Fruit fly (Drosophila melanogaster) whole organism, embryonic: ENCODE data around the gene Reck.

Experiments used
- Bgb ChIP-seq: fragments of 200-800 bp; sonication (Bioruptor generic); IDR thresholded peaks from 2 replicates; pipeline ENCODE4 v1.3.6; 2022; ENCODE audit warnings: missing biosample characterization, missing genetic modification characterization; ENCODE audit not compliant: partially characterized antibody
- BtbVII ChIP-seq: fragments of 200-800 bp; sonication (Bioruptor generic); optimal IDR thresholded peaks from 3 replicates; lab custom pipeline; 2017; ENCODE audit warnings: missing biosample characterization, mild to moderate bottlenecking, missing genetic modification characterization
- CG10543 ChIP-seq: fragments of 200-800 bp; sonication (Bioruptor generic); optimal IDR thresholded peaks from 3 replicates; lab custom pipeline; 2017; ENCODE audit warnings: missing biosample characterization, mild to moderate bottlenecking, missing genetic modification characterization, moderate library complexity
- CG12769 ChIP-seq: fragments of 200-800 bp; sonication (Bioruptor generic); optimal IDR thresholded peaks from 2 replicates; lab custom pipeline; 2019; ENCODE audit warnings: missing biosample characterization, mild to moderate bottlenecking, missing genetic modification characterization, moderate library complexity
- CG13287 ChIP-seq: fragments of 200-800 bp; sonication (Bioruptor generic); IDR thresholded peaks from 2 replicates; pipeline ENCODE4 v1.3.6; 2022; ENCODE audit warnings: missing biosample characterization, missing genetic modification characterization; ENCODE audit not compliant: partially characterized antibody
- CG15479 ChIP-seq: fragments of 200-800 bp; sonication (Bioruptor generic); optimal IDR thresholded peaks from 3 replicates; lab custom pipeline; 2019; ENCODE audit warnings: missing biosample characterization, mild to moderate bottlenecking, missing genetic modification characterization, moderate library complexity
- CG2678 ChIP-seq: fragments of 200-800 bp; sonication (Bioruptor generic); optimal IDR thresholded peaks from 3 replicates; lab custom pipeline; 2019; ENCODE audit warnings: missing biosample characterization, mild to moderate bottlenecking, missing genetic modification characterization, moderate library complexity
- CG2889 ChIP-seq: fragments of 200-800 bp; sonication (Bioruptor generic); IDR thresholded peaks from 3 replicates; pipeline ENCODE4 v1.3.6; 2022; ENCODE audit warnings: missing biosample characterization, missing genetic modification characterization
- CG3163 ChIP-seq: fragments of 200-800 bp; sonication (Bioruptor generic); optimal IDR thresholded peaks from 3 replicates; lab custom pipeline; 2016; ENCODE audit warnings: missing biosample characterization, missing genetic modification characterization
- CG34376 ChIP-seq: fragments of 200-800 bp; sonication (Bioruptor generic); optimal IDR thresholded peaks from 2 replicates; lab custom pipeline; 2018; ENCODE audit warnings: missing biosample characterization, mild to moderate bottlenecking, missing genetic modification characterization
- CG34422 ChIP-seq: fragments of 200-800 bp; sonication (Bioruptor generic); IDR thresholded peaks from 3 replicates; pipeline ENCODE4 v1.3.6; 2022; ENCODE audit warnings: missing biosample characterization, missing genetic modification characterization
- CG4424 ChIP-seq: fragments of 200-800 bp; sonication (Bioruptor generic); optimal IDR thresholded peaks from 3 replicates; lab custom pipeline; 2016; ENCODE audit warnings: missing biosample characterization, missing genetic modification characterization
- CG5180 ChIP-seq: fragments of 200-800 bp; sonication (Bioruptor generic); optimal IDR thresholded peaks from 3 replicates; lab custom pipeline; 2017; ENCODE audit warnings: missing biosample characterization, missing genetic modification characterization, mild to moderate bottlenecking, moderate library complexity, missing genetic modification reagents
- CG7987 ChIP-seq: fragments of 200-800 bp; sonication (Bioruptor generic); optimal IDR thresholded peaks from 2 replicates; lab custom pipeline; 2018; ENCODE audit warnings: missing biosample characterization, mild to moderate bottlenecking, missing genetic modification characterization, moderate library complexity
- CG8388 ChIP-seq: fragments of 200-800 bp; sonication (Bioruptor generic); optimal IDR thresholded peaks from 2 replicates; lab custom pipeline; 2019; ENCODE audit warnings: missing biosample characterization, mild to moderate bottlenecking, missing genetic modification characterization, moderate library complexity
- Doc3 ChIP-seq: fragments of 200-800 bp; sonication (Bioruptor generic); IDR thresholded peaks from 3 replicates; pipeline ENCODE4 v1.3.6; 2022; ENCODE audit warnings: missing biosample characterization, missing genetic modification characterization; ENCODE audit not compliant: partially characterized antibody
- Eip74EF ChIP-seq, 2 experiments: fragments of 200-800 bp in 1 of 2; fragments of >200 bp in 1 of 2; sonication (Bioruptor generic) in 1 of 2; optimal IDR thresholded peaks; 2 replicates each; lab custom pipeline; 2017 to 2019; ENCODE audit warnings: missing biosample characterization in 2 of 2, missing genetic modification characterization in 2 of 2, mild to moderate bottlenecking in 1 of 2, moderate library complexity in 1 of 2
- Hr78 ChIP-seq, 2 experiments: fragments of 200-800 bp in 1 of 2; fragments of >200 bp in 1 of 2; sonication (Bioruptor generic) in 1 of 2; optimal IDR thresholded peaks; 2 replicates each; lab custom pipeline; 2017 to 2019; ENCODE audit warnings: missing biosample characterization in 2 of 2, missing genetic modification characterization in 2 of 2, mild to moderate bottlenecking in 1 of 2, moderate library complexity in 1 of 2
- Jarid2 ChIP-seq: fragments of 200-800 bp; sonication (Bioruptor generic); optimal IDR thresholded peaks from 3 replicates; lab custom pipeline; 2017; ENCODE audit warnings: mild to moderate bottlenecking, missing biosample characterization, missing genetic modification reagents, missing genetic modification characterization
- Six4 ChIP-seq: fragments of 200-800 bp; sonication (Bioruptor generic); optimal IDR thresholded peaks from 2 replicates; lab custom pipeline; 2016; ENCODE audit warnings: missing biosample characterization, missing genetic modification characterization
- Trl ChIP-seq, 3 experiments: fragments of >200 bp in 2 of 3; fragments of 200-800 bp in 1 of 3; sonication (Bioruptor generic) in 1 of 3; optimal IDR thresholded peaks; 2 replicates in 1 of 3; 3 replicates in 2 of 3; lab custom pipeline; 2016 to 2017; ENCODE audit warnings: missing biosample characterization in 1 of 3, missing genetic modification characterization in 1 of 3
- Xrp1 ChIP-seq: fragments of 200-800 bp; sonication (Bioruptor generic); IDR thresholded peaks from 2 replicates; pipeline ENCODE4 v1.3.6; 2022; ENCODE audit warnings: missing biosample characterization, missing genetic modification characterization
- ara ChIP-seq: fragments of 200-800 bp; sonication (Bioruptor generic); IDR thresholded peaks from 2 replicates; pipeline ENCODE4 v1.3.6; 2022; ENCODE audit warnings: missing biosample characterization, missing genetic modification characterization
- cad ChIP-seq: fragments of >200 bp; optimal IDR thresholded peaks from 2 replicates; lab custom pipeline; 2017; ENCODE audit warnings: missing biosample characterization, missing genetic modification characterization
- chinmo ChIP-seq: fragments of 200-800 bp; sonication (Bioruptor generic); IDR thresholded peaks from 4 replicates; pipeline ENCODE4 v1.3.6; 2022; ENCODE audit warnings: missing biosample characterization, missing genetic modification characterization; ENCODE audit not compliant: partially characterized antibody
- chn ChIP-seq: fragments of 200-800 bp; sonication (Bioruptor generic); optimal IDR thresholded peaks from 2 replicates; lab custom pipeline; 2016; ENCODE audit warnings: missing biosample characterization, missing genetic modification characterization
- cwo ChIP-seq: fragments of 200-800 bp; sonication (Bioruptor generic); optimal IDR thresholded peaks from 3 replicates; lab custom pipeline; 2017; ENCODE audit warnings: missing biosample characterization, missing genetic modification characterization, mild to moderate bottlenecking, moderate library complexity, missing genetic modification reagents
- dm ChIP-seq: fragments of 200-800 bp; sonication (Bioruptor generic); optimal IDR thresholded peaks from 3 replicates; lab custom pipeline; 2016; ENCODE audit warnings: missing biosample characterization, missing genetic modification characterization
- eve ChIP-seq, 2 experiments: fragments of >200 bp; optimal IDR thresholded peaks; 2 replicates each; lab custom pipeline; 2017; ENCODE audit warnings: missing biosample characterization in 2 of 2, missing genetic modification characterization in 2 of 2
- grn ChIP-seq: fragments of 200-800 bp; sonication (Bioruptor generic); optimal IDR thresholded peaks from 3 replicates; lab custom pipeline; 2017; ENCODE audit warnings: missing biosample characterization, missing genetic modification characterization
- lbe ChIP-seq: fragments of 200-800 bp; sonication (Bioruptor generic); optimal IDR thresholded peaks from 2 replicates; lab custom pipeline; 2016; ENCODE audit warnings: missing biosample characterization, mild to moderate bottlenecking, missing genetic modification characterization
- maf-S ChIP-seq: fragments of 200-800 bp; sonication (Bioruptor generic); optimal IDR thresholded peaks from 2 replicates; lab custom pipeline; 2016; ENCODE audit warnings: missing biosample characterization, missing genetic modification characterization
- oc ChIP-seq: fragments of 200-800 bp; sonication (Bioruptor generic); optimal IDR thresholded peaks from 2 replicates; lab custom pipeline; 2018; ENCODE audit warnings: missing biosample characterization, mild to moderate bottlenecking, missing genetic modification characterization, moderate library complexity
- pb ChIP-seq: fragments of 200-800 bp; sonication (Bioruptor generic); optimal IDR thresholded peaks from 3 replicates; lab custom pipeline; 2016; ENCODE audit warnings: missing biosample characterization, missing genetic modification characterization
- row ChIP-seq: fragments of 200-800 bp; sonication (Bioruptor generic); IDR thresholded peaks from 3 replicates; pipeline ENCODE4 v1.3.6; 2022; ENCODE audit warnings: missing biosample characterization, missing genetic modification characterization
- sc ChIP-seq, 3 experiments: fragments of >200 bp in 2 of 3; fragments of 200-800 bp in 1 of 3; sonication (Bioruptor generic) in 1 of 3; optimal IDR thresholded peaks; 2 replicates in 2 of 3; 3 replicates in 1 of 3; lab custom pipeline; 2017; ENCODE audit warnings: mild to moderate bottlenecking in 1 of 3, missing biosample characterization in 1 of 3, missing genetic modification characterization in 1 of 3, missing genetic modification reagents in 1 of 3
- sd ChIP-seq: fragments of 200-800 bp; sonication (Bioruptor generic); optimal IDR thresholded peaks from 3 replicates; lab custom pipeline; 2018; ENCODE audit warnings: missing biosample characterization, mild to moderate bottlenecking, missing genetic modification characterization, moderate library complexity
- sens ChIP-seq: fragments of 200-800 bp; sonication (Bioruptor generic); peaks from one replicate; lab custom pipeline; 2016; ENCODE audit warnings: missing biosample characterization, missing genetic modification characterization
- sna ChIP-seq: fragments of 200-800 bp; sonication (Bioruptor generic); IDR thresholded peaks from 2 replicates; pipeline ENCODE4 v1.3.6; 2022; ENCODE audit warnings: missing biosample characterization, missing genetic modification characterization; ENCODE audit not compliant: partially characterized antibody
- sqz ChIP-seq: fragments of 200-800 bp; sonication (Bioruptor generic); optimal IDR thresholded peaks from 3 replicates; lab custom pipeline; 2018; ENCODE audit warnings: missing biosample characterization, mild to moderate bottlenecking, missing genetic modification characterization
- sug ChIP-seq: fragments of 200-800 bp; optimal IDR thresholded peaks from 2 replicates; lab custom pipeline; 2019; ENCODE audit warnings: missing biosample characterization, mild to moderate bottlenecking, missing genetic modification characterization, moderate library complexity
- unc-4 ChIP-seq: fragments of 200-800 bp; sonication (Bioruptor generic); IDR thresholded peaks from 2 replicates; pipeline ENCODE4 v1.3.6; 2022; ENCODE audit warnings: missing biosample characterization, missing genetic modification characterization; ENCODE audit not compliant: partially characterized antibody
- vvl ChIP-seq: fragments of 200-800 bp; sonication (Bioruptor generic); IDR thresholded peaks from 2 replicates; pipeline ENCODE4 v1.3.6; 2022; ENCODE audit warnings: missing biosample characterization, missing genetic modification characterization

Gene Reck

DNA sequence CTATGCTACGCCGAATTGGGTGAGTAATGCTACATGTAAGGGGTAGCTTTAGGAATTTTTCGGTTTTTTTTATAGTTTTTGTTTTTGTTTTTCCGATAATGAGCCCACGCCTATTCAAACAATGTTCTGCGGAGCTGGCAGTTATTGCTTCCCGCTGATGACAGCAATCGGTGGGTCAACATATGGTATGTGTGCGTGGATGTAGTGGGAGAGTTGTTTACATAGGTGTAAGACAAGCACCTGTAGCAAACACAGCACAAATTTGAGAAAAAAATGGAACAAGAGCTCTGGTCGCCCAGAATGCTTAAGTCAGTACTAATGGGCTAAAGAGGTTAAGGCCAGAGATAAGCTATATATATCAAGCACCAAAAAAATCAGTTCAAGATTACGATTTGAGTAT is 25.6 kb downstream of the Reck start (continued):
- TF ChIP-seq CG2678 (tag; lab: Kevin White, UChicago), result peak; percentile 9
- peak; percentile 3 for TF ChIP-seq Jarid2 (GFP tag; lab: Kevin White, UChicago)
- TF ChIP-seq BtbVII (GFP tag; lab: Kevin White, UChicago), result peak; percentile 3
- TF ChIP-seq Xrp1 (GFP tag; lab: Robert Waterston, UW), result peak; percentile 40

DNA sequence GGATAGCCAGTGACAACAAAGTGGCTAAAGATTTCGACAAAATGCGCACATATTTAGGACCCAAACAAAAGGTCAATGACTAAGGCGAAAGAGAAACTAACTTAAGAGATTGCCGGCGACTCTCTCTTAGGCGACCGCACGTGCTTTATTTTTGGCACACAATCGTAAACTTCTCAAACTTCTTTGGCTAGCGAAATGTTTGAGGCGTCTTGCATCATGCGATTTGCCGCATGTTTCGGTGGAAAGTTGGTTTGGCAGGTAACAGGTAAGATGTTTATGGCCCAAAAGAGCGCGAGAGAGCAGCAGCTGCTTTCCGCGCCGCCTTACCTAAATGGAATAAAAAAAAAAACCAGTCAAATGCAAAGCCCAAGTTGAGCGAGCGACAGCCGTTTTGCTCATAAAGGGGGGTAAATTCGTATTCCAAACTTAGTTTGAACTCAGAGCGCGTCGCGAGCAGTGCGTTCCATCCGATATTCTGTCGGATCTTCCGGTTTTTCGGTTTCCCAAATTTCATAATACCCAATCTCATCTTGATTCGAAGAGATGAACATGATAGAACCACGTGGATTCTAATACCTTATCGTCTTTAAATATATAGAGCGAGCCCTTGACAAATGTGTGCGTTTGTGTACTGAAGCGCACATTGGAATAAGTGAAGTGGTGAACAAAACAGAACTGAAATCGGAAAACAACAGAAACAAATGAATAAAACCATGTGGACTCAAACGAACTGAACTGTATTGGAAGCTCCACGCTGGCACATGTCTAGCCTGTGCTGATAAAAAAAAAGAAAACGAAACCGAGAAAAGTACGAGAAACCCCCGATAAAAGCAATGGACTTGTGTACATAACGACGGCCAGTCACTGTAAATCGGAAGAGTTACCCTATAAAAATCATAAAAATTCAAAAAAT is 26.6 kb downstream of the Reck start:
- TF ChIP-seq maf-S (GFP tag; lab: Kevin White, UChicago) (no peak), sug (tag; lab: Kevin White, UChicago) (peak; percentile 11), chn (GFP tag; lab: Kevin White, UChicago) (no peak), Bgb (GFP tag; lab: Robert Waterston, UW) (0 out of 2 replicates have a peak, but pooled peaks have one; percentile 23), ara (GFP tag; lab: Robert Waterston, UW) (no peak), Doc3 (GFP tag; lab: Robert Waterston, UW) (0 out of 3 replicates have a peak, but pooled peaks have one; percentile 45), CG15479 (GFP tag; lab: Kevin White, UChicago) (peak; percentile 45), CG5180 (GFP tag; lab: Kevin White, UChicago) (peak; percentile 26), sc (optimal IDR thresholded peaks at IDR 0.05; lab: Kevin White, UChicago) (no peak), sc (GFP tag; optimal IDR thresholded peaks at IDR 0.05; lab: Kevin White, UChicago) (no peak), CG10543 (peak; percentile 35), sna (GFP tag; lab: Robert Waterston, UW) (0 out of 2 replicates have a peak, but pooled peaks have one; percentile 18), sd (tag; lab: Kevin White, UChicago) (peak; percentile 2), Six4 (GFP tag; lab: Kevin White, UChicago) (no peak), sqz (GFP tag; lab: Kevin White, UChicago) (peak; percentile 34), cad (GFP tag; lab: Kevin White, UChicago) (peak; percentile 65), eve (GFP tag; optimal IDR thresholded peaks at IDR 0.05; lab: Kevin White, UChicago) (peak in 1 of 2 experiments; percentile 67), Jarid2 (GFP tag; lab: Kevin White, UChicago) (peak; percentile 83), CG34422 (GFP tag; lab: Robert Waterston, UW) (peak; percentile 44; the same call in 1 of the 3 replicates), CG4424 (no peak), CG13287 (GFP tag; lab: Robert Waterston, UW) (peak; percentile 28; the same call in 1 of the 2 replicates), CG2889 (GFP tag; lab: Robert Waterston, UW) (no peak), sens (GFP tag; lab: Kevin White, UChicago) (peak; percentile 80), CG3163 (peak; percentile 58), cwo (GFP tag; lab: Kevin White, UChicago) (peak; percentile 86), vvl (GFP tag; lab: Robert Waterston, UW) (0 out of 2 replicates have a peak, but pooled peaks have one; percentile 10), dm (peak; percentile 62), CG7987 (peak; percentile 76), unc-4 (0 out of 2 replicates have a peak, but pooled peaks have one; percentile 34), CG34376 (peak; percentile 52), Hr78 (GFP tag; optimal IDR thresholded peaks at IDR 0.05; lab: Kevin White, UChicago) (peak in 1 of 2 experiments; percentile 83), CG12769 (tag; lab: Kevin White, UChicago) (peak; percentile 37), grn (GFP tag; lab: Kevin White, UChicago) (peak; percentile 77), Trl (optimal IDR thresholded peaks at IDR 0.05; lab: Kevin White, UChicago) (peak; percentile 73 to 84), Trl (GFP tag; optimal IDR thresholded peaks at IDR 0.05; lab: Kevin White, UChicago) (no peak), Eip74EF (GFP tag; optimal IDR thresholded peaks at IDR 0.05; lab: Kevin White, UChicago) (no peak), CG8388 (GFP tag; lab: Kevin White, UChicago) (peak; percentile 18), chinmo (0 out of 4 replicates have a peak, but pooled peaks have one; percentile 69), lbe (GFP tag; lab: Kevin White, UChicago) (peak; percentile 25), row (GFP tag; lab: Robert Waterston, UW) (0 out of 3 replicates have a peak, but pooled peaks have one; percentile 16), oc (tag; lab: Kevin White, UChicago) (no peak), pb (GFP tag; lab: Kevin White, UChicago) (no peak)
